Worm (Caenorhabditis elegans) whole organism, mixed stage, embryonic: Measurements from ENCODE around the gene F38E11.9.

Source experiments
- M03D4.4 ChIP-seq: sonication (generic microtip); optimal IDR thresholded peaks from 2 replicates; lab custom pipeline; 2017; ENCODE audit warnings: mild to moderate bottlenecking, missing genetic modification characterization, missing compliant biosample characterization
- bed-3 ChIP-seq: fragments of 200-800 bp; sonication (Bioruptor generic); optimal IDR thresholded peaks from 3 replicates; lab custom pipeline; 2018; ENCODE audit warnings: mild to moderate bottlenecking, missing genetic modification characterization, moderate library complexity, missing compliant biosample characterization
- blmp-1 ChIP-seq: fragments of 150-350 bp; optimal IDR thresholded peaks from 2 replicates; lab custom pipeline; 2014; ENCODE audit warnings: missing biosample characterization, missing genetic modification characterization
- ceh-39 ChIP-seq: fragments of 150-350 bp; optimal IDR thresholded peaks from 2 replicates; lab custom pipeline; 2014; ENCODE audit warnings: missing biosample characterization, missing genetic modification characterization
- ceh-43 ChIP-seq: fragments of 200-800 bp; sonication (Bioruptor generic); optimal IDR thresholded peaks from 2 replicates; lab custom pipeline; 2018; ENCODE audit warnings: mild to moderate bottlenecking, missing genetic modification characterization, moderate library complexity, missing compliant biosample characterization
- ceh-83 ChIP-seq: fragments of 200-800 bp; sonication (Bioruptor generic); optimal IDR thresholded peaks from 2 replicates; lab custom pipeline; 2018; ENCODE audit warnings: mild to moderate bottlenecking, missing genetic modification characterization, missing compliant biosample characterization
- ces-1 ChIP-seq: fragments of 150-350 bp; optimal IDR thresholded peaks from 2 replicates; lab custom pipeline; 2014; ENCODE audit warnings: missing biosample characterization, missing genetic modification reagents, missing genetic modification characterization
- cnd-1 ChIP-seq: fragments of 200-800 bp; sonication (Bioruptor generic); optimal IDR thresholded peaks from 2 replicates; lab custom pipeline; 2018; ENCODE audit warnings: mild to moderate bottlenecking, missing genetic modification characterization, missing compliant biosample characterization
- drap-1 ChIP-seq: fragments of 200-800 bp; sonication (Bioruptor generic); optimal IDR thresholded peaks from 3 replicates; lab custom pipeline; 2018; ENCODE audit warnings: mild to moderate bottlenecking, missing genetic modification characterization, missing compliant biosample characterization
- elt-1 ChIP-seq: sonication (generic microtip); optimal IDR thresholded peaks from 2 replicates; lab custom pipeline; 2017; ENCODE audit warnings: missing genetic modification characterization, mild to moderate bottlenecking, missing compliant biosample characterization, antibody characterized with exemption, moderate library complexity, borderline replicate concordance; ENCODE audit not compliant: insufficient read depth
- elt-3 ChIP-seq: fragments of 150-350 bp; optimal IDR thresholded peaks from 2 replicates; lab custom pipeline; 2014; ENCODE audit warnings: missing biosample characterization, missing genetic modification characterization
- flh-1 ChIP-seq: fragments of 200-800 bp; sonication (Bioruptor generic); optimal IDR thresholded peaks from 2 replicates; lab custom pipeline; 2018; ENCODE audit warnings: mild to moderate bottlenecking, missing genetic modification characterization, moderate library complexity, missing compliant biosample characterization
- lin-13 ChIP-seq: fragments of 150-350 bp; optimal IDR thresholded peaks from 2 replicates; lab custom pipeline; 2014; ENCODE audit warnings: missing biosample characterization, missing genetic modification characterization
- lin-32 ChIP-seq: fragments of 200-800 bp; sonication (Bioruptor generic); optimal IDR thresholded peaks from 2 replicates; lab custom pipeline; 2018; ENCODE audit warnings: mild to moderate bottlenecking, missing genetic modification characterization, missing compliant biosample characterization
- mab-5 ChIP-seq: fragments of 150-350 bp; optimal IDR thresholded peaks from 2 replicates; lab custom pipeline; 2014; ENCODE audit warnings: missing biosample characterization, missing genetic modification characterization
- mep-1 ChIP-seq: fragments of 150-350 bp; optimal IDR thresholded peaks from 2 replicates; lab custom pipeline; 2017; ENCODE audit warnings: missing biosample characterization, missing genetic modification reagents, missing genetic modification characterization, inconsistent platforms
- nhr-12 ChIP-seq: fragments of 150-350 bp; optimal IDR thresholded peaks from 2 replicates; lab custom pipeline; 2014; ENCODE audit warnings: missing biosample characterization, missing genetic modification characterization
- nhr-2 ChIP-seq: fragments of 150-350 bp; optimal IDR thresholded peaks from 2 replicates; lab custom pipeline; 2014; ENCODE audit warnings: missing biosample characterization, missing genetic modification characterization
- nhr-28 ChIP-seq: fragments of 150-350 bp; optimal IDR thresholded peaks from 2 replicates; lab custom pipeline; 2014; ENCODE audit warnings: missing biosample characterization, missing genetic modification characterization
- nhr-76 ChIP-seq: sonication (generic microtip); optimal IDR thresholded peaks from 2 replicates; lab custom pipeline; 2017; ENCODE audit warnings: missing biosample characterization, missing genetic modification characterization
- sem-2 ChIP-seq: fragments of 200-800 bp; sonication (Bioruptor generic); optimal IDR thresholded peaks from 2 replicates; lab custom pipeline; 2018; ENCODE audit warnings: mild to moderate bottlenecking, missing genetic modification characterization, missing compliant biosample characterization
- snpc-4 ChIP-seq: fragments of 150-350 bp; optimal IDR thresholded peaks from 2 replicates; lab custom pipeline; 2014; ENCODE audit warnings: missing biosample characterization, missing genetic modification characterization
- sptf-1 ChIP-seq: sonication (generic microtip); optimal IDR thresholded peaks from 2 replicates; lab custom pipeline; 2017; ENCODE audit warnings: mild to moderate bottlenecking, missing genetic modification characterization, moderate library complexity, missing compliant biosample characterization
- tbx-8 ChIP-seq: fragments of 200-800 bp; sonication (Bioruptor generic); optimal IDR thresholded peaks from 2 replicates; lab custom pipeline; 2018; ENCODE audit warnings: mild to moderate bottlenecking, missing genetic modification characterization, moderate library complexity, missing compliant biosample characterization
- unc-120 ChIP-seq: sonication (generic microtip); optimal IDR thresholded peaks from 2 replicates; lab custom pipeline; 2017; ENCODE audit warnings: missing genetic modification characterization, missing compliant biosample characterization; ENCODE audit not compliant: poor library complexity, severe bottlenecking
- unc-62 ChIP-seq: fragments of 150-350 bp; optimal IDR thresholded peaks from 2 replicates; lab custom pipeline; 2014; ENCODE audit warnings: missing biosample characterization, missing genetic modification reagents, missing genetic modification characterization
- ztf-11 ChIP-seq: fragments of 150-350 bp; optimal IDR thresholded peaks from 2 replicates; lab custom pipeline; 2014; ENCODE audit warnings: missing biosample characterization, missing genetic modification characterization

Gene F38E11.9

ce11 chrIV:9443940-9444339 is at the start of gene F38E11.9:
Gene F38E11.9 (minus strand): TSS chrIV:9444040.
- TF ChIP-seq lin-13 (no peak), bed-3 (GFP tag; lab: Kevin White, UChicago) (no peak), unc-120 (tag; lab: Kevin White, UChicago) (no peak), mab-5 (tag; lab: Kevin White, UChicago) (no peak), lin-32 (GFP tag; lab: Kevin White, UChicago) (no peak), snpc-4 (tag; lab: Kevin White, UChicago) (no peak), nhr-2 (tag; lab: Kevin White, UChicago) (no peak), tbx-8 (GFP tag; lab: Kevin White, UChicago) (no peak)

DNA sequence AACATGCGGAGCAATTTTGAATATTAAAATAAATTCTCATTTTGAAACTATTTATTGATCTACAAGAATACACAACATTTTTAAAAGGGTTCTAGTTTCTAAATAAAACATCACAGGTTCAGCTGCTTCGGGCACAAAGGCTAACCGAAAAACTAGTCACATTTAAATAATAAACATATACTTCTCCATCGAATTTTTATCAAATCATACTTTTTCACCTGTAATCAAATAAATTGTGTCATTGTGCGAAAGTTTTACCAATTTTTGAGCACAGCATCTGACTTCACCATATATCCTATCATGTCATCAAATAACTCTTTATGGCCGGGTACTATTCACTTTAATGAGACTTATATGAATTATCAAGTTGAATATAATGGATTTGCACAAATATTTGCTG is 46.5 kb upstream of the F38E11.9 start, which contains the start of gene sru-6:
Gene sru-6 (plus strand): TSS at position 301 of the 400 bp plus-strand sequence.
- no peak for TF ChIP-seq nhr-28 (tag; lab: Kevin White, UChicago)
- no peak for TF ChIP-seq unc-120 (tag; lab: Kevin White, UChicago)
- no peak for TF ChIP-seq elt-3
- no peak for TF ChIP-seq cnd-1 (tag; lab: Kevin White, UChicago)
- TF ChIP-seq blmp-1 (tag; lab: Kevin White, UChicago): no peak
- no peak for TF ChIP-seq ceh-39 (tag; lab: Kevin White, UChicago)
- TF ChIP-seq nhr-2 (tag; lab: Kevin White, UChicago): no peak
- TF ChIP-seq nhr-12: no peak
- TF ChIP-seq ceh-43 (GFP tag; lab: Kevin White, UChicago): no peak
- TF ChIP-seq unc-62 (GFP tag; lab: Kevin White, UChicago): no peak
- no peak for TF ChIP-seq ztf-11
- TF ChIP-seq elt-1 (tag; lab: Kevin White, UChicago): no peak

- TF ChIP-seq drap-1 (GFP tag; lab: Kevin White, UChicago) (no peak), flh-1 (GFP tag; lab: Kevin White, UChicago) (no peak)
Measured at ce11 chrIV:9488315-9488714, 44.5 kb upstream of the F38E11.9 start, which contains the start of gene sru-1. Gene sru-1 (plus strand): TSS chrIV:9488615.

DNA sequence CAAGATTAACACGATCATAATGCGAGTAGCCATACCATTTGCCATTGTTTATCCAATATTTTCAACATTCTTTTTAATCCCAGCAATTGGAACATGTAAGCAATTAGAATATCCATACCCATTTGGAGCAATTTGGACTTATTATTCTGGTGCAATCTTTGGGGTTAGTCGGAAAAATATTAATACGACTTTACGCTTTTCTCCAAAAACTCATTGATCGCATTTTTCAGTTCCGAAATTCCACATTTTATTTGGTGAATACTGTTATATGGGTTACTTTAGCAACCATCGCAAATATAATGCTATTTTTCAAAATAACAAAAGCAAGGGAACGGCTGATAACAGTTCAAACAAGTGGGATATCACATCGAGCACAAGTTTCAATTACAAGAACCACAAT is 42.9 kb upstream of the F38E11.9 start:
- TF ChIP-seq nhr-76 (tag; lab: Kevin White, UChicago) (no peak), tbx-8 (GFP tag; lab: Kevin White, UChicago) (no peak)

DNA sequence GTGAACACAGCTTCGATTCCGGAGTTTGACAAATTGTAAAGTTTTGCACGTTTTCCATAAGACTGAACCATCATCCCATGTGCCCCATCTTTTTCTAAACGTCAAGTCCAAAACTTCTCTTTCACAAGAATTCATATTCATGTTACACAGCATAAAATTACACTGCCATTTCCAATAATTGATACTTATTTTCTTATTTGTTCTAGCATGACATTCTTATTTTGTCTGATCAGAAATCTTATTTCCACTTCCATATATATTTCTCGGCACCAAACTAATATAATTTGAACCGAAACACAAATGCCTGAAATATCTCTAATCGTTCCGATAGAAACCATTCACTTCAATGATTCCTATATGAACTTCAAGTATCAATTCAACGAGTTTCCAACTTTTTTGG is 42.1 kb upstream of the F38E11.9 start, which contains the start of gene sru-2:
Gene sru-2 (plus strand): TSS at position 301 of the 400 bp plus-strand sequence.
- TF ChIP-seq nhr-12 (no peak), sptf-1 (tag; lab: Kevin White, UChicago) (no peak), tbx-8 (GFP tag; lab: Kevin White, UChicago) (no peak), ces-1 (GFP tag; lab: Kevin White, UChicago) (no peak)
- TF ChIP-seq, all 35 proteins: peak for 0

DNA sequence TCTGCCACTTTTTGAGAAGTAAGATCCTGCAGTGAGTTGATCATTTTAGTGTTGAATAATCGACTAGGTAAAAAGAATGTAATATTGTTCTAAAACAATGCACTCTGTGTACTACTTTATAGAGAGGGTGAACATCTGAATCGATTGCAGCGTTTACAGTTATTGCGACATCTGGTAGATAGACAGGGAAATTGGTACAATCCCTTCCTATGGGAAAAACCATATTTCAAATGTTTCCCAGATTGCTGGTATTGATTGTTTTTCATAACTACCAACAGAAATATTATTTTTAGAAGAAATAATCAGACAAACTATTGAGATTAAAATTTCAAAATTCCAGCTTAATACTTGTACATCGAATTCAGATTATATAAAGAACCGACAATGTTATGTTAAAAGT is 41.2 kb upstream of the F38E11.9 start, which contains the start of gene gadr-2:
Gene gadr-2 (minus strand): TSS at position 101 of the 400 bp plus-strand sequence.
- no peak for TF ChIP-seq nhr-76 (tag; lab: Kevin White, UChicago)
- TF ChIP-seq sem-2 (GFP tag; lab: Kevin White, UChicago): no peak
- TF ChIP-seq tbx-8 (GFP tag; lab: Kevin White, UChicago): no peak
- TF ChIP-seq sptf-1 (tag; lab: Kevin White, UChicago): no peak
- no peak for TF ChIP-seq lin-13
- no peak for TF ChIP-seq mep-1 (tag; lab: Kevin White, UChicago)
- no peak for TF ChIP-seq ceh-83 (GFP tag; lab: Kevin White, UChicago)
- no peak for TF ChIP-seq nhr-12
- TF ChIP-seq M03D4.4 (tag; lab: Kevin White, UChicago): no peak
- TF ChIP-seq drap-1 (GFP tag; lab: Kevin White, UChicago): no peak
- TF ChIP-seq, all 35 proteins: peak for 0

DNA sequence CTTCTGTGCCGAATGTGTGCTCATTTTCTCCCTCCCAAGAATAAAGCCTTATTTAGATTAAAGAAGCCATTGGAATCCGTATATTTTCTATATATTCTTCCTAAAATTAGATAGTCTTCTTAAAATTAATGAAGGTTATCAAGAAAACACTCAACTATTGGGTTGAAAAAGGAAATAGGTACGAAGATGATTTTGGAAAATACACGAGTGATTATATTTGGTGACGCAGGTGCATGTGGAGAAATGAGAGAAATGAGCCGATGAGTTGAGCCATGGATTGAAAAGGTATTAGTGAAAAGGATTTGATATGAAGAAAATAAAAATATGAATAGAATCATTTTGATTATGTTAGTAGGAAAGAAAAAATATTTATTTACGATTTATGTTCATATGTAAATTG is 37.1 kb upstream of the F38E11.9 start, which contains the start of gene cng-3:
Gene cng-3 (minus strand): TSS at position 102 of the 400 bp plus-strand sequence.
- no peak for TF ChIP-seq lin-32 (GFP tag; lab: Kevin White, UChicago)
- TF ChIP-seq, all 35 proteins: peak for 0
